Fruit fly (Drosophila melanogaster) whole organism, pupa: ENCODE results near the gene Sfp84E.

ENCODE experiments used
- CG13204 ChIP-seq: fragments of 200-800 bp; sonication (Bioruptor generic); optimal IDR thresholded peaks from 2 replicates; lab custom pipeline; 2018; ENCODE audit warnings: missing biosample characterization, mild to moderate bottlenecking, missing genetic modification characterization, moderate library complexity
- rn ChIP-seq: fragments of 200-800 bp; sonication (Bioruptor generic); IDR thresholded peaks from 2 replicates; pipeline ENCODE4 v1.3.6; 2022; ENCODE audit warnings: missing biosample characterization, missing genetic modification characterization

Gene Sfp84E

dm6 chr3R:7936786-7937363 is 43.2 kb downstream of the Sfp84E start:
- peak; percentile 30 for TF ChIP-seq CG13204 (GFP tag; lab: Kevin White, UChicago)
- no peak for TF ChIP-seq rn
